Worm (Caenorhabditis elegans) whole organism, L1 larva: ENCODE results near the gene F58B4.5.

Experiments used
- C04F5.9 ChIP-seq: sonication (generic microtip); optimal IDR thresholded peaks from 2 replicates; lab custom pipeline; 2016; ENCODE audit warnings: missing genetic modification characterization, missing compliant biosample characterization
- F16B12.6 ChIP-seq: fragments of 150-350 bp; optimal IDR thresholded peaks from 2 replicates; lab custom pipeline; 2014; ENCODE audit warnings: missing biosample characterization, missing genetic modification characterization
- Y116A8C.19 ChIP-seq: sonication (generic microtip); optimal IDR thresholded peaks from 2 replicates; lab custom pipeline; 2016; ENCODE audit warnings: missing compliant biosample characterization, missing genetic modification characterization, borderline replicate concordance
- alr-1 ChIP-seq: fragments of 200-800 bp; sonication (Bioruptor generic); optimal IDR thresholded peaks from 2 replicates; lab custom pipeline; 2018; ENCODE audit warnings: borderline replicate concordance, mild to moderate bottlenecking, missing genetic modification characterization, missing compliant biosample characterization
- aly-2 ChIP-seq: fragments of 150-350 bp; optimal IDR thresholded peaks from 2 replicates; lab custom pipeline; 2014; ENCODE audit warnings: missing biosample characterization, missing genetic modification characterization
- ama-1 ChIP-seq: fragments of 150-350 bp; optimal IDR thresholded peaks from 2 replicates; lab custom pipeline; 2014
- ceh-8 ChIP-seq: fragments of 200-800 bp; sonication (Bioruptor generic); optimal IDR thresholded peaks from 2 replicates; lab custom pipeline; 2018; ENCODE audit warnings: mild to moderate bottlenecking, missing genetic modification characterization, moderate library complexity, missing compliant biosample characterization
- ceh-82 ChIP-seq, 3 experiments: fragments of 150-350 bp in 1 of 3; sonication (generic microtip) in 2 of 3; optimal IDR thresholded peaks; 2 replicates each; lab custom pipeline; 2014 to 2017; ENCODE audit warnings: missing biosample characterization in 3 of 3, missing genetic modification characterization in 3 of 3
- dsc-1 ChIP-seq: sonication (generic microtip); optimal IDR thresholded peaks from 2 replicates; lab custom pipeline; 2016; ENCODE audit warnings: mild to moderate bottlenecking, missing genetic modification characterization, missing compliant biosample characterization
- efl-1 ChIP-seq, 4 experiments: fragments of 150-350 bp; optimal IDR thresholded peaks in 3 of 4; peaks in 1 of 4; 1 replicate in 1 of 4; 2 replicates in 3 of 4; lab custom pipeline; 2014; ENCODE audit warnings: missing biosample characterization in 2 of 4, missing genetic modification characterization in 2 of 4, missing genetic modification reagents in 2 of 4
- efl-3 ChIP-seq: fragments of 200-800 bp; sonication (Bioruptor generic); optimal IDR thresholded peaks from 2 replicates; lab custom pipeline; 2018; ENCODE audit warnings: mild to moderate bottlenecking, missing genetic modification characterization, missing compliant biosample characterization
- egl-13 ChIP-seq: sonication (generic microtip); optimal IDR thresholded peaks from 2 replicates; lab custom pipeline; 2016; ENCODE audit warnings: missing genotype, missing genetic modification reagents, missing genetic modification characterization, missing compliant biosample characterization
- egl-27 ChIP-seq, 2 experiments: fragments of 150-350 bp in 1 of 2; sonication (generic microtip); optimal IDR thresholded peaks; 3 replicates each; lab custom pipeline; 2017 to 2018; ENCODE audit warnings: missing biosample characterization in 2 of 2, missing genetic modification characterization in 2 of 2, missing genetic modification reagents in 2 of 2
- elt-3 ChIP-seq, 6 experiments: fragments of 150-350 bp in 1 of 6; sonication (generic microtip); optimal IDR thresholded peaks; 2 replicates each; lab custom pipeline; 2017 to 2018; ENCODE audit warnings: missing biosample characterization in 6 of 6, missing genetic modification characterization in 6 of 6, inconsistent platforms in 1 of 6
- ets-5 ChIP-seq: fragments of 200-800 bp; sonication (Bioruptor generic); IDR thresholded peaks from 2 replicates; pipeline ENCODE4 v1.3.6; 2022; ENCODE audit warnings: missing genetic modification characterization, missing compliant biosample characterization
- fkh-10 ChIP-seq: sonication (generic microtip); optimal IDR thresholded peaks from 2 replicates; lab custom pipeline; 2017; ENCODE audit warnings: missing biosample characterization, missing genetic modification reagents, missing genetic modification characterization
- fos-1 ChIP-seq: fragments of 150-350 bp; optimal IDR thresholded peaks from 2 replicates; lab custom pipeline; 2014; ENCODE audit warnings: missing biosample characterization, missing genetic modification characterization
- hlh-17 ChIP-seq: fragments of 200-800 bp; sonication (Bioruptor generic); optimal IDR thresholded peaks from 2 replicates; lab custom pipeline; 2018; ENCODE audit warnings: missing genetic modification characterization, mild to moderate bottlenecking, missing compliant biosample characterization, moderate library complexity, borderline replicate concordance
- hlh-4 ChIP-seq: sonication (generic microtip); optimal IDR thresholded peaks from 2 replicates; lab custom pipeline; 2016; ENCODE audit warnings: mild to moderate bottlenecking, missing genetic modification characterization, missing compliant biosample characterization
- hpl-2 ChIP-seq: fragments of 150-350 bp; optimal IDR thresholded peaks from 2 replicates; lab custom pipeline; 2014; ENCODE audit warnings: missing biosample characterization, missing genetic modification reagents, missing genetic modification characterization
- irx-1 ChIP-seq: sonication (generic microtip); optimal IDR thresholded peaks from 2 replicates; lab custom pipeline; 2016; ENCODE audit warnings: missing genetic modification characterization, missing compliant biosample characterization
- jun-1 ChIP-seq: fragments of 150-350 bp; optimal IDR thresholded peaks from 2 replicates; lab custom pipeline; 2014; ENCODE audit warnings: missing biosample characterization, missing genetic modification reagents, missing genetic modification characterization
- lin-15B ChIP-seq: fragments of 150-350 bp; sonication (generic microtip); optimal IDR thresholded peaks from 3 replicates; lab custom pipeline; 2014; ENCODE audit warnings: missing biosample characterization, missing genetic modification characterization
- lin-35 ChIP-seq, 2 experiments: fragments of 150-350 bp; optimal IDR thresholded peaks; 2 replicates each; lab custom pipeline; 2014; ENCODE audit warnings: missing biosample characterization in 2 of 2, missing genetic modification characterization in 2 of 2, missing genetic modification reagents in 2 of 2
- lsy-2 ChIP-seq, 2 experiments: fragments of 150-350 bp; optimal IDR thresholded peaks; 2 replicates each; lab custom pipeline; 2014; ENCODE audit warnings: missing biosample characterization in 2 of 2, missing genetic modification characterization in 2 of 2
- mab-9 ChIP-seq: fragments of 200-800 bp; sonication (Bioruptor generic); IDR thresholded peaks from 2 replicates; pipeline ENCODE4 v1.3.6; 2022; ENCODE audit warnings: missing genetic modification reagents, missing genetic modification characterization, missing compliant biosample characterization
- mdl-1 ChIP-seq, 2 experiments: fragments of 150-350 bp; optimal IDR thresholded peaks; 2 replicates each; lab custom pipeline; 2014 to 2017; ENCODE audit warnings: missing biosample characterization in 2 of 2, missing genetic modification characterization in 2 of 2, inconsistent platforms in 1 of 2
- nhr-11 ChIP-seq: fragments of 150-350 bp; optimal IDR thresholded peaks from 2 replicates; lab custom pipeline; 2014; ENCODE audit warnings: missing biosample characterization, missing genetic modification characterization
- nhr-12 ChIP-seq: sonication (generic microtip); optimal IDR thresholded peaks from 2 replicates; lab custom pipeline; 2017; ENCODE audit warnings: missing biosample characterization, missing genetic modification characterization
- nhr-20 ChIP-seq: sonication (generic microtip); optimal IDR thresholded peaks from 2 replicates; lab custom pipeline; 2016; ENCODE audit warnings: mild to moderate bottlenecking, missing genetic modification characterization, missing compliant biosample characterization
- nhr-237 ChIP-seq: fragments of 150-350 bp; optimal IDR thresholded peaks from 2 replicates; lab custom pipeline; 2014; ENCODE audit warnings: missing biosample characterization, missing genetic modification characterization
- nhr-28 ChIP-seq: fragments of 150-350 bp; optimal IDR thresholded peaks from 2 replicates; lab custom pipeline; 2014; ENCODE audit warnings: missing biosample characterization, missing genetic modification characterization
- nhr-71 ChIP-seq: sonication (generic microtip); optimal IDR thresholded peaks from 2 replicates; lab custom pipeline; 2016; ENCODE audit warnings: mild to moderate bottlenecking, missing genetic modification characterization, moderate library complexity, missing compliant biosample characterization
- nhr-76 ChIP-seq: sonication (generic microtip); optimal IDR thresholded peaks from 2 replicates; lab custom pipeline; 2017; ENCODE audit warnings: missing biosample characterization, missing genetic modification characterization
- nhr-77 ChIP-seq: fragments of 150-350 bp; optimal IDR thresholded peaks from 2 replicates; lab custom pipeline; 2014; ENCODE audit warnings: missing biosample characterization, missing genetic modification characterization
- nhr-84 ChIP-seq: sonication (generic microtip); optimal IDR thresholded peaks from 2 replicates; lab custom pipeline; 2017; ENCODE audit warnings: missing biosample characterization, missing genetic modification characterization
- nhr-85 ChIP-seq: sonication (generic microtip); peaks from one replicate; lab custom pipeline; 2016; ENCODE audit warnings: missing genetic modification characterization, inconsistent platforms, missing compliant biosample characterization
- nhr-90 ChIP-seq: sonication (generic microtip); optimal IDR thresholded peaks from 2 replicates; lab custom pipeline; 2016; ENCODE audit warnings: mild to moderate bottlenecking, missing genetic modification characterization, missing compliant biosample characterization; ENCODE audit not compliant: poor library complexity
- sup-37 ChIP-seq: fragments of 200-800 bp; sonication (Bioruptor generic); optimal IDR thresholded peaks from 2 replicates; lab custom pipeline; 2018; ENCODE audit warnings: mild to moderate bottlenecking, missing genetic modification characterization, missing compliant biosample characterization
- swsn-7 ChIP-seq: sonication (generic microtip); optimal IDR thresholded peaks from 2 replicates; lab custom pipeline; 2016; ENCODE audit warnings: missing genetic modification characterization, missing compliant biosample characterization
- tbx-2 ChIP-seq: sonication (generic microtip); optimal IDR thresholded peaks from 2 replicates; lab custom pipeline; 2016; ENCODE audit warnings: missing genetic modification characterization, missing compliant biosample characterization
- unc-62 ChIP-seq: fragments of 150-350 bp; optimal IDR thresholded peaks from 2 replicates; lab custom pipeline; 2014; ENCODE audit warnings: missing biosample characterization, missing genetic modification reagents, missing genetic modification characterization
- unc-86 ChIP-seq: sonication (generic microtip); optimal IDR thresholded peaks from 2 replicates; lab custom pipeline; 2016; ENCODE audit warnings: missing genetic modification characterization, missing compliant biosample characterization
- unc-98 ChIP-seq: fragments of 200-800 bp; sonication (Bioruptor generic); IDR thresholded peaks from 2 replicates; pipeline ENCODE4 v1.3.6; 2022; ENCODE audit warnings: missing genetic modification characterization, missing compliant biosample characterization
- vab-15 ChIP-seq: sonication (generic microtip); optimal IDR thresholded peaks from 2 replicates; lab custom pipeline; 2017; ENCODE audit warnings: missing genotype, mild to moderate bottlenecking, missing genetic modification characterization, missing compliant biosample characterization
- zag-1 ChIP-seq: fragments of 150-350 bp; optimal IDR thresholded peaks from 2 replicates; lab custom pipeline; 2014; ENCODE audit warnings: missing biosample characterization, missing genetic modification characterization
- zip-4 ChIP-seq: fragments of 200-800 bp; sonication (Bioruptor generic); optimal IDR thresholded peaks from 2 replicates; lab custom pipeline; 2018; ENCODE audit warnings: mild to moderate bottlenecking, missing genetic modification characterization, moderate library complexity, missing compliant biosample characterization
- ztf-4 ChIP-seq: fragments of 150-350 bp; optimal IDR thresholded peaks from 2 replicates; lab custom pipeline; 2014; ENCODE audit warnings: missing biosample characterization, missing genetic modification characterization

Gene F58B4.5

ce11 chrV:10896706-10897105 is 35.8 kb upstream of the F58B4.5 start:
- TF ChIP-seq efl-1 (optimal IDR thresholded peaks at IDR 0.05; lab: Kevin White, UChicago), result no peak
- peak in 1 of 2 experiments; percentile 90 for TF ChIP-seq efl-1 (GFP tag; optimal IDR thresholded peaks at IDR 0.05 in 1 of 2; lab: Kevin White, UChicago)
- no peak for TF ChIP-seq ztf-4 (tag; lab: Kevin White, UChicago)
- TF ChIP-seq fkh-10 (GFP tag; lab: Kevin White, UChicago), result no peak
- no peak for TF ChIP-seq egl-13 (tag; lab: Kevin White, UChicago)
- TF ChIP-seq irx-1, result no peak
- TF ChIP-seq lin-15B (tag; lab: Kevin White, UChicago), result no peak

ce11 chrV:10897106-10897171 is 35.6 kb upstream of the F58B4.5 start, which contains the start of gene sec-61.G:
TSS of gene sec-61.G (minus strand) at chrV:10897143.
- TF ChIP-seq unc-86 (tag; lab: Kevin White, UChicago), result no peak
- TF ChIP-seq zag-1 (tag; lab: Kevin White, UChicago), result no peak
- TF ChIP-seq hlh-4 (tag; lab: Kevin White, UChicago), result no peak
- TF ChIP-seq nhr-11 (tag; lab: Kevin White, UChicago), result no peak
- TF ChIP-seq alr-1 (tag; lab: Kevin White, UChicago), result no peak
- no peak for TF ChIP-seq nhr-76 (tag; lab: Kevin White, UChicago)
- no peak for TF ChIP-seq efl-1 (optimal IDR thresholded peaks at IDR 0.05; lab: Kevin White, UChicago)
- TF ChIP-seq efl-1 (GFP tag; optimal IDR thresholded peaks at IDR 0.05 in 1 of 2; lab: Kevin White, UChicago), result no peak
- no peak for TF ChIP-seq elt-3 (tag; optimal IDR thresholded peaks at IDR 0.05; lab: Kevin White, UChicago)
- no peak for TF ChIP-seq mab-9 (GFP tag; lab: Robert Waterston, UW)
- no peak for TF ChIP-seq hlh-17

- TF ChIP-seq nhr-71 (tag; lab: Kevin White, UChicago) (peak; percentile 100), aly-2 (peak; percentile 92), ama-1 (lab: Kevin White, UChicago) (peak; percentile 79), nhr-20 (peak; percentile 99), unc-98 (peak; percentile 61; the same call in 1 of the 2 replicates), unc-86 (tag; lab: Kevin White, UChicago) (peak; percentile 99), nhr-77 (tag; lab: Kevin White, UChicago) (peak; percentile 97), lsy-2 (tag; optimal IDR thresholded peaks at IDR 0.05; lab: Kevin White, UChicago) (peak; percentile 97), nhr-237 (peak; percentile 94), hpl-2 (GFP tag; lab: Kevin White, UChicago) (peak; percentile 84), sup-37 (GFP tag; lab: Kevin White, UChicago) (peak; percentile 97), ceh-8 (GFP tag; lab: Kevin White, UChicago) (peak; percentile 98), efl-3 (GFP tag; lab: Kevin White, UChicago) (peak; percentile 98), dsc-1 (peak; percentile 99), ceh-82 (tag; optimal IDR thresholded peaks at IDR 0.05; lab: Kevin White, UChicago) (peak; percentile 98 to 99 (median 98)), lin-15B (tag; lab: Kevin White, UChicago) (peak; percentile 98), ets-5 (no peak), nhr-28 (peak; percentile 51), ztf-4 (tag; lab: Kevin White, UChicago) (peak; percentile 96), nhr-12 (tag; lab: Kevin White, UChicago) (peak; percentile 31), alr-1 (tag; lab: Kevin White, UChicago) (no peak), C04F5.9 (peak; percentile 96), swsn-7 (tag; lab: Kevin White, UChicago) (peak; percentile 99), vab-15 (tag; lab: Kevin White, UChicago) (peak; percentile 98), egl-27 (tag; optimal IDR thresholded peaks at IDR 0.05; lab: Kevin White, UChicago) (peak; percentile 83 to 87), nhr-84 (tag; lab: Kevin White, UChicago) (peak; percentile 45), efl-1 (optimal IDR thresholded peaks at IDR 0.05; lab: Kevin White, UChicago) (peak; percentile 100), efl-1 (GFP tag; optimal IDR thresholded peaks at IDR 0.05 in 1 of 2; lab: Kevin White, UChicago) (peak; percentile 100), lin-35 (GFP tag; optimal IDR thresholded peaks at IDR 0.05; lab: Kevin White, UChicago) (peak; percentile 100), mdl-1 (tag; optimal IDR thresholded peaks at IDR 0.05; lab: Kevin White, UChicago) (peak; percentile 43 to 97), jun-1 (tag; lab: Kevin White, UChicago) (peak; percentile 98), F16B12.6 (tag; lab: Kevin White, UChicago) (peak; percentile 71), fos-1 (tag; lab: Kevin White, UChicago) (peak; percentile 97), hlh-17 (peak; percentile 37), Y116A8C.19 (tag; lab: Kevin White, UChicago) (peak; percentile 59), tbx-2 (tag; lab: Kevin White, UChicago) (peak; percentile 99), zag-1 (tag; lab: Kevin White, UChicago) (peak; percentile 94), unc-62 (GFP tag; lab: Kevin White, UChicago) (peak; percentile 54), nhr-85 (tag; lab: Kevin White, UChicago) (peak; percentile 100), nhr-90 (tag; lab: Kevin White, UChicago) (peak; percentile 99), egl-13 (tag; lab: Kevin White, UChicago) (peak; percentile 98), zip-4 (GFP tag; lab: Kevin White, UChicago) (peak; percentile 94)
These were observed 35.3 kb upstream of the F58B4.5 start for ce11 chrV:10897172-10897571.
